Worm (Caenorhabditis elegans): ENCODE results near the gene hlb-1.

ce11 chrX:13886195-13886594, 3.7 kb upstream of the hlb-1 start:
- TF ChIP-seq lin-13 (tag; optimal IDR thresholded peaks at IDR 0.05) (no peak), unc-39 (tag; optimal IDR thresholded peaks at IDR 0.05) (no peak), pha-4 (tag; optimal IDR thresholded peaks at IDR 0.05) (no peak), lsy-2 (tag; optimal IDR thresholded peaks at IDR 0.05) (no peak)

Data from whole organism, mixed stage, embryonic.